Fruit fly (Drosophila melanogaster) whole organism, embryonic: Measurements from ENCODE around the gene Pp1-13C.

ENCODE experiments used
- Ada2b ChIP-seq: fragments of 200-800 bp; sonication (Bioruptor generic); IDR thresholded peaks from 2 replicates; pipeline ENCODE4 v1.3.6; 2022; ENCODE audit warnings: missing biosample characterization, missing genetic modification characterization
- Adf1 ChIP-seq: fragments of 200-800 bp; sonication (Bioruptor generic); IDR thresholded peaks from 2 replicates; pipeline ENCODE4 v1.3.6; 2022; ENCODE audit warnings: missing biosample characterization, missing genetic modification characterization
- Bteb2 ChIP-seq: fragments of 200-800 bp; sonication (Bioruptor generic); optimal IDR thresholded peaks from 2 replicates; lab custom pipeline; 2016; ENCODE audit warnings: missing biosample characterization, missing genetic modification characterization
- CG10267 ChIP-seq: fragments of 200-800 bp; sonication (Bioruptor generic); optimal IDR thresholded peaks from 2 replicates; lab custom pipeline; 2018; ENCODE audit warnings: missing biosample characterization, mild to moderate bottlenecking, missing genetic modification characterization, moderate library complexity
- CG11247 ChIP-seq: fragments of 200-800 bp; sonication (Bioruptor generic); IDR thresholded peaks from 2 replicates; pipeline ENCODE4 v1.3.6; 2022; ENCODE audit warnings: missing biosample characterization, missing genetic modification characterization
- CG12155 ChIP-seq: fragments of 200-800 bp; sonication (Bioruptor generic); optimal IDR thresholded peaks from 3 replicates; lab custom pipeline; 2016; ENCODE audit warnings: missing biosample characterization, missing genetic modification characterization
- CG13296 ChIP-seq: fragments of 200-800 bp; sonication (Bioruptor generic); optimal IDR thresholded peaks from 3 replicates; lab custom pipeline; 2018; ENCODE audit warnings: missing biosample characterization, mild to moderate bottlenecking, missing genetic modification characterization
- CG13424 ChIP-seq: fragments of 200-800 bp; sonication (Bioruptor generic); optimal IDR thresholded peaks from 2 replicates; lab custom pipeline; 2019; ENCODE audit warnings: missing biosample characterization, mild to moderate bottlenecking, missing genetic modification characterization, moderate library complexity
- CG14667 ChIP-seq: fragments of 200-800 bp; sonication (Bioruptor generic); IDR thresholded peaks from 2 replicates; pipeline ENCODE4 v1.3.6; 2022; ENCODE audit warnings: missing biosample characterization, missing genetic modification characterization
- CG17385 ChIP-seq: fragments of 200-800 bp; sonication (Bioruptor generic); optimal IDR thresholded peaks from 3 replicates; lab custom pipeline; 2018; ENCODE audit warnings: missing biosample characterization, mild to moderate bottlenecking, missing genetic modification characterization
- CG18599 ChIP-seq: fragments of 200-800 bp; sonication (Bioruptor generic); optimal IDR thresholded peaks from 3 replicates; lab custom pipeline; 2017; ENCODE audit warnings: missing biosample characterization, missing genetic modification characterization, mild to moderate bottlenecking, moderate library complexity, missing genetic modification reagents
- CG34422 ChIP-seq: fragments of 200-800 bp; sonication (Bioruptor generic); IDR thresholded peaks from 3 replicates; pipeline ENCODE4 v1.3.6; 2022; ENCODE audit warnings: missing biosample characterization, missing genetic modification characterization
- CG4282 ChIP-seq: fragments of 200-800 bp; sonication (Bioruptor generic); optimal IDR thresholded peaks from 2 replicates; lab custom pipeline; 2016; ENCODE audit warnings: missing biosample characterization, missing genetic modification characterization
- CG5245 ChIP-seq: fragments of 200-800 bp; sonication (Bioruptor generic); optimal IDR thresholded peaks from 3 replicates; lab custom pipeline; 2016; ENCODE audit warnings: missing biosample characterization, missing genetic modification characterization
- CG6813 ChIP-seq: fragments of 200-800 bp; sonication (Bioruptor generic); optimal IDR thresholded peaks from 2 replicates; lab custom pipeline; 2017; ENCODE audit warnings: missing biosample characterization, missing genetic modification characterization, mild to moderate bottlenecking, moderate library complexity, missing genetic modification reagents
- CG7372 ChIP-seq: fragments of 200-800 bp; sonication (Bioruptor generic); IDR thresholded peaks from 2 replicates; pipeline ENCODE4 v1.3.6; 2022; ENCODE audit warnings: missing biosample characterization, missing genetic modification characterization
- D19A ChIP-seq: fragments of 200-800 bp; optimal IDR thresholded peaks from 3 replicates; lab custom pipeline; 2019; ENCODE audit warnings: missing biosample characterization, mild to moderate bottlenecking, missing genetic modification characterization, moderate library complexity
- Deaf1 ChIP-seq: fragments of 200-800 bp; optimal IDR thresholded peaks from 3 replicates; lab custom pipeline; 2019; ENCODE audit warnings: missing biosample characterization, mild to moderate bottlenecking, missing genetic modification characterization, moderate library complexity
- Drgx ChIP-seq: fragments of 200-800 bp; sonication (Bioruptor generic); IDR thresholded peaks from 2 replicates; pipeline ENCODE4 v1.3.6; 2022; ENCODE audit warnings: missing biosample characterization, missing genetic modification characterization
- Fer3 ChIP-seq: fragments of 200-800 bp; sonication (Bioruptor generic); optimal IDR thresholded peaks from 2 replicates; lab custom pipeline; 2018; ENCODE audit warnings: missing biosample characterization, mild to moderate bottlenecking, missing genetic modification characterization, moderate library complexity
- HHEX ChIP-seq: fragments of 200-800 bp; sonication (Bioruptor generic); optimal IDR thresholded peaks from 3 replicates; lab custom pipeline; 2017; ENCODE audit warnings: missing biosample characterization, mild to moderate bottlenecking, missing genetic modification characterization, missing genetic modification reagents
- Hr51 ChIP-seq, 2 experiments: fragments of 200-800 bp; sonication (Bioruptor generic); optimal IDR thresholded peaks; 2 replicates in 1 of 2; 3 replicates in 1 of 2; lab custom pipeline; 2016 to 2018; ENCODE audit warnings: missing biosample characterization in 2 of 2, missing genetic modification characterization in 2 of 2, mild to moderate bottlenecking in 1 of 2, moderate library complexity in 1 of 2
- MESR4 ChIP-seq: fragments of 200-800 bp; sonication (Bioruptor generic); optimal IDR thresholded peaks from 2 replicates; lab custom pipeline; 2018; ENCODE audit warnings: missing biosample characterization, mild to moderate bottlenecking, missing genetic modification characterization, moderate library complexity
- Max ChIP-seq: fragments of 200-800 bp; sonication (Bioruptor generic); optimal IDR thresholded peaks from 2 replicates; lab custom pipeline; 2016; ENCODE audit warnings: missing biosample characterization, mild to moderate bottlenecking, missing genetic modification characterization
- Oaz ChIP-seq: fragments of 200-800 bp; sonication (Bioruptor generic); IDR thresholded peaks from 2 replicates; pipeline ENCODE4 v1.3.6; 2022; ENCODE audit warnings: missing biosample characterization, missing genetic modification characterization
- Six4 ChIP-seq: fragments of 200-800 bp; sonication (Bioruptor generic); optimal IDR thresholded peaks from 2 replicates; lab custom pipeline; 2016; ENCODE audit warnings: missing biosample characterization, missing genetic modification characterization
- Sox102F ChIP-seq: fragments of 200-800 bp; sonication (Bioruptor generic); optimal IDR thresholded peaks from 2 replicates; lab custom pipeline; 2018; ENCODE audit warnings: missing biosample characterization, mild to moderate bottlenecking, missing genetic modification characterization, moderate library complexity
- caup ChIP-seq: fragments of 200-800 bp; sonication (Bioruptor generic); optimal IDR thresholded peaks from 3 replicates; lab custom pipeline; 2017; ENCODE audit warnings: missing biosample characterization, mild to moderate bottlenecking, missing genetic modification characterization, moderate library complexity; ENCODE audit not compliant: severe bottlenecking
- croc ChIP-seq: fragments of 200-800 bp; sonication (Bioruptor generic); conservative IDR thresholded peaks from 3 replicates; pipeline ENCODE4 v1.3.6; 2022; ENCODE audit warnings: missing biosample characterization, missing genetic modification characterization
- dimm ChIP-seq: fragments of 200-800 bp; sonication (Bioruptor generic); IDR thresholded peaks from 2 replicates; pipeline ENCODE4 v1.3.6; 2022; ENCODE audit warnings: missing biosample characterization, missing genetic modification characterization
- eyg ChIP-seq: fragments of 200-800 bp; sonication (Bioruptor generic); optimal IDR thresholded peaks from 3 replicates; lab custom pipeline; 2016; ENCODE audit warnings: missing biosample characterization, missing genetic modification characterization
- fu2 ChIP-seq: fragments of 200-800 bp; sonication (Bioruptor generic); optimal IDR thresholded peaks from 2 replicates; lab custom pipeline; 2016; ENCODE audit warnings: missing biosample characterization, missing genetic modification characterization
- hkb ChIP-seq, 2 experiments: fragments of 200-800 bp in 1 of 2; fragments of >200 bp in 1 of 2; sonication (Bioruptor generic) in 1 of 2; IDR thresholded peaks in 1 of 2; optimal IDR thresholded peaks in 1 of 2; 2 replicates each; pipeline versions ENCODE4 v1.3.6 to Lab custom; 2017 to 2022; ENCODE audit warnings: missing biosample characterization in 1 of 2, missing genetic modification characterization in 1 of 2
- jigr1 ChIP-seq: fragments of 200-800 bp; sonication (Bioruptor generic); IDR thresholded peaks from 3 replicates; pipeline ENCODE4 v1.3.6; 2022; ENCODE audit warnings: missing biosample characterization, missing genetic modification characterization
- jing ChIP-seq: fragments of 200-800 bp; sonication (Bioruptor generic); optimal IDR thresholded peaks from 2 replicates; lab custom pipeline; 2018; ENCODE audit warnings: missing biosample characterization, mild to moderate bottlenecking, missing genetic modification characterization
- kah ChIP-seq: fragments of 200-800 bp; sonication (Bioruptor generic); optimal IDR thresholded peaks from 2 replicates; lab custom pipeline; 2018; ENCODE audit warnings: missing biosample characterization, mild to moderate bottlenecking, missing genetic modification characterization
- lov ChIP-seq, 2 experiments: fragments of 200-800 bp in 1 of 2; fragments of >200 bp in 1 of 2; sonication (Bioruptor generic) in 1 of 2; IDR thresholded peaks in 1 of 2; optimal IDR thresholded peaks in 1 of 2; 2 replicates in 1 of 2; 3 replicates in 1 of 2; pipeline versions ENCODE4 v1.3.6 to Lab custom; 2017 to 2022; ENCODE audit warnings: missing biosample characterization in 1 of 2, missing genetic modification characterization in 1 of 2
- mam ChIP-seq: fragments of 200-800 bp; sonication (Bioruptor generic); optimal IDR thresholded peaks from 3 replicates; lab custom pipeline; 2016; ENCODE audit warnings: missing biosample characterization, missing genetic modification characterization
- mirr ChIP-seq: fragments of 200-800 bp; sonication (Bioruptor generic); optimal IDR thresholded peaks from 3 replicates; lab custom pipeline; 2018; ENCODE audit warnings: missing biosample characterization, mild to moderate bottlenecking, missing genetic modification characterization
- nerfin-2 ChIP-seq: fragments of 200-800 bp; sonication (Bioruptor generic); IDR thresholded peaks from 2 replicates; pipeline ENCODE4 v1.3.6; 2022; ENCODE audit warnings: missing biosample characterization, missing genetic modification characterization; ENCODE audit not compliant: partially characterized antibody
- phol ChIP-seq: fragments of 200-800 bp; sonication (Bioruptor generic); optimal IDR thresholded peaks from 3 replicates; lab custom pipeline; 2018; ENCODE audit warnings: missing biosample characterization, mild to moderate bottlenecking, missing genetic modification characterization, moderate library complexity
- prd ChIP-seq, 3 experiments: fragments of >200 bp in 2 of 3; fragments of 200-800 bp in 1 of 3; sonication (Bioruptor generic) in 1 of 3; optimal IDR thresholded peaks in 2 of 3; IDR thresholded peaks in 1 of 3; 2 replicates in 2 of 3; 3 replicates in 1 of 3; pipeline versions ENCODE4 v1.3.6 to Lab custom; 2017 to 2022; ENCODE audit warnings: missing biosample characterization in 1 of 3, missing genetic modification characterization in 1 of 3
- row ChIP-seq: fragments of 200-800 bp; sonication (Bioruptor generic); IDR thresholded peaks from 3 replicates; pipeline ENCODE4 v1.3.6; 2022; ENCODE audit warnings: missing biosample characterization, missing genetic modification characterization
- schlank ChIP-seq: fragments of 200-800 bp; sonication (Bioruptor generic); optimal IDR thresholded peaks from 2 replicates; lab custom pipeline; 2018; ENCODE audit warnings: missing biosample characterization, mild to moderate bottlenecking, missing genetic modification characterization
- sd ChIP-seq: fragments of 200-800 bp; sonication (Bioruptor generic); optimal IDR thresholded peaks from 3 replicates; lab custom pipeline; 2018; ENCODE audit warnings: missing biosample characterization, mild to moderate bottlenecking, missing genetic modification characterization, moderate library complexity
- shn ChIP-seq: fragments of 200-800 bp; sonication (Bioruptor generic); optimal IDR thresholded peaks from 3 replicates; lab custom pipeline; 2016; ENCODE audit warnings: missing biosample characterization, missing genetic modification characterization
- sr ChIP-seq: fragments of 200-800 bp; sonication (Bioruptor generic); IDR thresholded peaks from 3 replicates; pipeline ENCODE4 v1.3.6; 2022; ENCODE audit warnings: missing biosample characterization, missing genetic modification characterization

Gene Pp1-13C

DNA sequence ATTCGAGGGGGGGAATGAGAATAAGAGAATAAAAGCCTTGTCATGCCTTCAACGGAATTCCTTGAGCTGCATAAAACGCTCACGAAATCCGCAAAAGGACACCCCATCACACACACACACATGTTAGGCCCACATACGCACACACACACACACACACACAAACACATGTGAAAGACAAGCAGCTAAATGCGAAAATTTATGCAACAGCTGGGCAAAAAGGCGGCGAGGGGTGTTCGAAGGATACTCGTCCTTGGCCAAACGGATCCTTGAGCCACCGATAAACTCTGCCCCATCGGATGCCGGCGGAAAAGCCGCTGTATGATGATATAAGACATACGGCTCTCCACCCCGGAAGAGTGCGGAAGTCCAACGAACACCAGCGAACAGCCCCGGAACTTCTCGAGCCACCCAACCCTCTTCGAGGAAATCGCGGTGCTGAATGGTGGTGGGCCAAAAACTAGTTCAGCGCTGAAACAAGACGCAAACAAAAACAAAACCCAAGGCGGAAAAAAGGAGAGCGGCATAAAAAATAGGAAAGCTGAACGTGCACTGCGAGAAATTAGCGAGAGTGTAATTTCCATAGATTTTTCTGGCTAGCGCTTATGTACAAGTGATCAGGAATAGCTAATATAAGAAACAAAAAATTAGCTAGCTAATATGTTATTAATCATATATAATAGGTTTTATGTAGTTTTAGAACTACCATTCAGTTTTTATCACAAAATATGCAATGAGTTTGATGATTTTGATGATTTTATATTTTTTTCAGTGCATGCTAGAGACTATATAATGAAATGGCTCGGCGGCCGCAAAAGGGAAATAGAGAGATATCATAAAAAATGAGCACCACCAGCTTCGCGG is 22.9 kb upstream of the Pp1-13C start (continued):
- TF ChIP-seq lov (optimal IDR thresholded peaks at IDR 0.05; lab: Kevin White, UChicago) = no peak
- TF ChIP-seq lov (GFP tag; IDR thresholded peaks at IDR 0.05; lab: Robert Waterston, UW) = no peak
- no peak for TF ChIP-seq Adf1
- peak; percentile 64 for TF ChIP-seq phol
- peak; percentile 38 for TF ChIP-seq CG6813 (GFP tag; lab: Kevin White, UChicago)
- no peak for TF ChIP-seq shn (GFP tag; lab: Kevin White, UChicago)
- peak; percentile 45 for TF ChIP-seq caup (GFP tag; lab: Kevin White, UChicago)
- TF ChIP-seq CG13424 (tag; lab: Kevin White, UChicago) = peak; percentile 68
- TF ChIP-seq nerfin-2 (GFP tag; lab: Robert Waterston, UW) = no peak
- TF ChIP-seq mam = no peak
- peak; percentile 32; the same call in 1 of the 2 replicates for TF ChIP-seq Ada2b (GFP tag; lab: Robert Waterston, UW)
- TF ChIP-seq Hr51 (GFP tag; optimal IDR thresholded peaks at IDR 0.05; lab: Kevin White, UChicago) = peak; percentile 26 to 64
- no peak for TF ChIP-seq jing
- no peak for TF ChIP-seq kah
- no peak for TF ChIP-seq CG12155 (GFP tag; lab: Kevin White, UChicago)
- no peak for TF ChIP-seq sr
- TF ChIP-seq mirr = no peak
- TF ChIP-seq CG4282 (GFP tag; lab: Kevin White, UChicago) = no peak
- TF ChIP-seq Bteb2 (GFP tag; lab: Kevin White, UChicago) = no peak
- no peak for TF ChIP-seq Oaz (GFP tag; lab: Robert Waterston, UW)
- TF ChIP-seq CG14667 (GFP tag; lab: Robert Waterston, UW) = no peak
- no peak for TF ChIP-seq jigr1 (GFP tag; lab: Robert Waterston, UW)
- peak; percentile 61 for TF ChIP-seq Sox102F
- peak; percentile 40 for TF ChIP-seq Fer3 (tag; lab: Kevin White, UChicago)
- TF ChIP-seq sd (tag; lab: Kevin White, UChicago) = no peak
- TF ChIP-seq croc (GFP tag; lab: Robert Waterston, UW) = peak; percentile 28; the same call in 1 of the 3 replicates
- peak; percentile 40 for TF ChIP-seq CG13296 (GFP tag; lab: Kevin White, UChicago)
- peak; percentile 49 for TF ChIP-seq CG10267 (tag; lab: Kevin White, UChicago)
- no peak for TF ChIP-seq eyg (GFP tag; lab: Kevin White, UChicago)
- no peak for TF ChIP-seq Drgx (GFP tag; lab: Robert Waterston, UW)
- no peak for TF ChIP-seq CG5245 (GFP tag; lab: Kevin White, UChicago)
- no peak for TF ChIP-seq dimm (GFP tag; lab: Robert Waterston, UW)
- peak; percentile 48; the same call in 1 of the 2 replicates for TF ChIP-seq CG7372 (GFP tag; lab: Robert Waterston, UW)
- TF ChIP-seq fu2 (GFP tag; lab: Kevin White, UChicago) = no peak
- TF ChIP-seq CG17385 (GFP tag; lab: Kevin White, UChicago) = peak; percentile 59
- TF ChIP-seq CG18599 (GFP tag; lab: Kevin White, UChicago) = peak; percentile 75
- TF ChIP-seq D19A = peak; percentile 55
- TF ChIP-seq Max (GFP tag; lab: Kevin White, UChicago) = no peak
- TF ChIP-seq Six4 (GFP tag; lab: Kevin White, UChicago) = no peak
- no peak for TF ChIP-seq prd (optimal IDR thresholded peaks at IDR 0.05; lab: Kevin White, UChicago)
- TF ChIP-seq prd (GFP tag; IDR thresholded peaks at IDR 0.05; lab: Robert Waterston, UW) = peak; percentile 61; the same call in 2 of the 3 replicates
- peak; percentile 39 for TF ChIP-seq Deaf1 (tag; lab: Kevin White, UChicago)
- TF ChIP-seq MESR4 (GFP tag; lab: Kevin White, UChicago) = no peak
- no peak for TF ChIP-seq CG11247 (GFP tag; lab: Robert Waterston, UW)
- TF ChIP-seq hkb (optimal IDR thresholded peaks at IDR 0.05; lab: Kevin White, UChicago) = peak; percentile 81
- TF ChIP-seq hkb (GFP tag; IDR thresholded peaks at IDR 0.05; lab: Robert Waterston, UW) = peak; percentile 60
- TF ChIP-seq HHEX (GFP tag; lab: Kevin White, UChicago) = peak; percentile 58
- TF ChIP-seq schlank (tag; lab: Kevin White, UChicago) = no peak
- peak; percentile 41; the same call in 2 of the 3 replicates for TF ChIP-seq CG34422
- peak; percentile 72 for TF ChIP-seq row (GFP tag; lab: Robert Waterston, UW)
